Fruit fly (Drosophila melanogaster) whole organism, embryonic: ENCODE data around the gene Sgs5bis.
A peak's percentile ranks its signal among the peaks of the same experiment; 100 is the strongest.

ENCODE experiments used
- Aef1 ChIP-seq: fragments of 200-800 bp; sonication (Bioruptor generic); IDR thresholded peaks from 3 replicates; pipeline ENCODE4 v1.3.6; 2022; ENCODE audit warnings: missing biosample characterization, missing genetic modification characterization
- Asciz ChIP-seq: fragments of 200-800 bp; sonication (Bioruptor generic); optimal IDR thresholded peaks from 2 replicates; lab custom pipeline; 2017; ENCODE audit warnings: missing biosample characterization, mild to moderate bottlenecking, missing genetic modification characterization, missing genetic modification reagents
- CG10209 ChIP-seq: fragments of 200-800 bp; sonication (Bioruptor generic); optimal IDR thresholded peaks from 3 replicates; lab custom pipeline; 2017; ENCODE audit warnings: missing biosample characterization, mild to moderate bottlenecking, missing genetic modification characterization, missing genetic modification reagents
- CG10979 ChIP-seq: fragments of 200-800 bp; sonication (Bioruptor generic); optimal IDR thresholded peaks from 2 replicates; lab custom pipeline; 2018; ENCODE audit warnings: missing biosample characterization, mild to moderate bottlenecking, missing genetic modification characterization, moderate library complexity
- CG11093 ChIP-seq: fragments of 200-800 bp; sonication (Bioruptor generic); IDR thresholded peaks from 3 replicates; pipeline ENCODE4 v1.3.6; 2022; ENCODE audit warnings: missing biosample characterization, missing genetic modification characterization
- CG11456 ChIP-seq: fragments of 200-800 bp; sonication (Bioruptor generic); IDR thresholded peaks from 3 replicates; pipeline ENCODE4 v1.3.6; 2022; ENCODE audit warnings: missing biosample characterization, missing genetic modification characterization
- CG12744 ChIP-seq: fragments of 200-800 bp; sonication (Bioruptor generic); optimal IDR thresholded peaks from 2 replicates; lab custom pipeline; 2016; ENCODE audit warnings: missing biosample characterization, missing genetic modification characterization
- CG12769 ChIP-seq: fragments of 200-800 bp; sonication (Bioruptor generic); optimal IDR thresholded peaks from 2 replicates; lab custom pipeline; 2019; ENCODE audit warnings: missing biosample characterization, mild to moderate bottlenecking, missing genetic modification characterization, moderate library complexity
- CG13296 ChIP-seq: fragments of 200-800 bp; sonication (Bioruptor generic); optimal IDR thresholded peaks from 3 replicates; lab custom pipeline; 2018; ENCODE audit warnings: missing biosample characterization, mild to moderate bottlenecking, missing genetic modification characterization
- CG13424 ChIP-seq: fragments of 200-800 bp; sonication (Bioruptor generic); optimal IDR thresholded peaks from 2 replicates; lab custom pipeline; 2019; ENCODE audit warnings: missing biosample characterization, mild to moderate bottlenecking, missing genetic modification characterization, moderate library complexity
- CG17361 ChIP-seq: fragments of 200-800 bp; sonication (Bioruptor generic); IDR thresholded peaks from 3 replicates; pipeline ENCODE4 v1.3.6; 2022; ENCODE audit warnings: missing biosample characterization, missing genetic modification characterization
- CG1792 ChIP-seq: fragments of 200-800 bp; sonication (Bioruptor generic); optimal IDR thresholded peaks from 2 replicates; lab custom pipeline; 2016; ENCODE audit warnings: missing biosample characterization, missing genetic modification characterization
- CG1832 ChIP-seq: fragments of 200-800 bp; sonication (Bioruptor generic); optimal IDR thresholded peaks from 2 replicates; lab custom pipeline; 2017; ENCODE audit warnings: missing biosample characterization, mild to moderate bottlenecking, missing genetic modification characterization, inconsistent platforms
- CG2678 ChIP-seq: fragments of 200-800 bp; sonication (Bioruptor generic); optimal IDR thresholded peaks from 3 replicates; lab custom pipeline; 2019; ENCODE audit warnings: missing biosample characterization, mild to moderate bottlenecking, missing genetic modification characterization, moderate library complexity
- CG30020 ChIP-seq: fragments of 200-800 bp; optimal IDR thresholded peaks from 2 replicates; lab custom pipeline; 2019; ENCODE audit warnings: missing biosample characterization, mild to moderate bottlenecking, missing genetic modification characterization, moderate library complexity
- CG32532 ChIP-seq: fragments of 200-800 bp; sonication (Bioruptor generic); IDR thresholded peaks from 2 replicates; pipeline ENCODE4 v1.3.6; 2022; ENCODE audit warnings: missing biosample characterization, missing genetic modification characterization
- CG32772 ChIP-seq: fragments of 200-800 bp; sonication (Bioruptor generic); IDR thresholded peaks from 2 replicates; pipeline ENCODE4 v1.3.6; 2022; ENCODE audit warnings: missing biosample characterization, missing genetic modification characterization
- CG3726 ChIP-seq: fragments of 200-800 bp; sonication (Bioruptor generic); IDR thresholded peaks from 3 replicates; pipeline ENCODE4, ENCODE4 v1.3.6; 2022; ENCODE audit warnings: missing biosample characterization, missing genetic modification characterization
- CG4282 ChIP-seq: fragments of 200-800 bp; sonication (Bioruptor generic); optimal IDR thresholded peaks from 2 replicates; lab custom pipeline; 2016; ENCODE audit warnings: missing biosample characterization, missing genetic modification characterization
- CG4424 ChIP-seq: fragments of 200-800 bp; sonication (Bioruptor generic); optimal IDR thresholded peaks from 3 replicates; lab custom pipeline; 2016; ENCODE audit warnings: missing biosample characterization, missing genetic modification characterization
- CG4820 ChIP-seq: fragments of 200-800 bp; sonication (Bioruptor generic); optimal IDR thresholded peaks from 3 replicates; lab custom pipeline; 2016; ENCODE audit warnings: missing biosample characterization, missing genetic modification characterization
- CG5245 ChIP-seq: fragments of 200-800 bp; sonication (Bioruptor generic); optimal IDR thresholded peaks from 3 replicates; lab custom pipeline; 2016; ENCODE audit warnings: missing biosample characterization, missing genetic modification characterization
- CG6689 ChIP-seq: fragments of 200-800 bp; sonication (Bioruptor generic); IDR thresholded peaks from 2 replicates; pipeline ENCODE4 v1.3.6; 2022; ENCODE audit warnings: missing biosample characterization, missing genetic modification characterization
- CG6765 ChIP-seq: fragments of 200-800 bp; sonication (Bioruptor generic); optimal IDR thresholded peaks from 3 replicates; lab custom pipeline; 2017; ENCODE audit warnings: missing biosample characterization, mild to moderate bottlenecking, missing genetic modification characterization
- Dbx ChIP-seq: fragments of 200-800 bp; sonication (Bioruptor generic); IDR thresholded peaks from 3 replicates; pipeline ENCODE4 v1.3.6; 2022; ENCODE audit warnings: missing biosample characterization, missing genetic modification characterization
- Dp ChIP-seq: fragments of 200-800 bp; sonication (Bioruptor generic); optimal IDR thresholded peaks from 2 replicates; lab custom pipeline; 2018; ENCODE audit warnings: missing biosample characterization, mild to moderate bottlenecking, missing genetic modification characterization, moderate library complexity
- HHEX ChIP-seq: fragments of 200-800 bp; sonication (Bioruptor generic); optimal IDR thresholded peaks from 3 replicates; lab custom pipeline; 2017; ENCODE audit warnings: missing biosample characterization, mild to moderate bottlenecking, missing genetic modification characterization, missing genetic modification reagents
- HLHmδ ChIP-seq: fragments of 200-800 bp; sonication (Bioruptor generic); optimal IDR thresholded peaks from 2 replicates; lab custom pipeline; 2018; ENCODE audit warnings: missing biosample characterization, mild to moderate bottlenecking, missing genetic modification characterization, moderate library complexity
- Myb ChIP-seq: fragments of 200-800 bp; sonication (Bioruptor generic); optimal IDR thresholded peaks from 2 replicates; lab custom pipeline; 2016; ENCODE audit warnings: missing biosample characterization, missing genetic modification characterization
- NFAT ChIP-seq: fragments of 200-800 bp; sonication (Bioruptor generic); IDR thresholded peaks from 2 replicates; pipeline ENCODE4 v1.3.6; 2022; ENCODE audit warnings: missing biosample characterization, missing genetic modification characterization
- Ravus ChIP-seq: fragments of 200-800 bp; sonication (Bioruptor generic); IDR thresholded peaks from 2 replicates; pipeline ENCODE4 v1.3.6; 2022; ENCODE audit warnings: missing biosample characterization, missing genetic modification characterization
- Trl ChIP-seq, 3 experiments: fragments of >200 bp in 2 of 3; fragments of 200-800 bp in 1 of 3; sonication (Bioruptor generic) in 1 of 3; optimal IDR thresholded peaks; 2 replicates in 1 of 3; 3 replicates in 2 of 3; lab custom pipeline; 2016 to 2017; ENCODE audit warnings: missing biosample characterization in 1 of 3, missing genetic modification characterization in 1 of 3
- al ChIP-seq: fragments of 200-800 bp; sonication (Bioruptor generic); IDR thresholded peaks from 2 replicates; pipeline ENCODE4 v1.3.6; 2022; ENCODE audit warnings: missing biosample characterization, missing genetic modification characterization
- dpn ChIP-seq, 2 experiments: fragments of 200-800 bp; sonication (Bioruptor generic); optimal IDR thresholded peaks; 3 replicates each; lab custom pipeline; 2016; ENCODE audit warnings: missing biosample characterization in 2 of 2, missing genetic modification characterization in 2 of 2
- fd102C ChIP-seq: fragments of 200-800 bp; sonication (Bioruptor generic); optimal IDR thresholded peaks from 2 replicates; lab custom pipeline; 2018; ENCODE audit warnings: missing biosample characterization, mild to moderate bottlenecking, missing genetic modification characterization, moderate library complexity
- gcm2 ChIP-seq: fragments of 200-800 bp; sonication (Bioruptor generic); optimal IDR thresholded peaks from 2 replicates; lab custom pipeline; 2016; ENCODE audit warnings: missing biosample characterization, missing genetic modification characterization
- ind ChIP-seq: fragments of 200-800 bp; sonication (Bioruptor generic); optimal IDR thresholded peaks from 3 replicates; lab custom pipeline; 2016; ENCODE audit warnings: missing biosample characterization, missing genetic modification characterization
- lbe ChIP-seq: fragments of 200-800 bp; sonication (Bioruptor generic); optimal IDR thresholded peaks from 2 replicates; lab custom pipeline; 2016; ENCODE audit warnings: missing biosample characterization, mild to moderate bottlenecking, missing genetic modification characterization
- lmd ChIP-seq: fragments of 200-800 bp; sonication (Bioruptor generic); IDR thresholded peaks from 2 replicates; pipeline ENCODE4 v1.3.6; 2022; ENCODE audit warnings: missing biosample characterization, missing genetic modification characterization
- nom ChIP-seq: fragments of 200-800 bp; sonication (Bioruptor generic); optimal IDR thresholded peaks from 2 replicates; lab custom pipeline; 2017; ENCODE audit warnings: missing biosample characterization, missing genetic modification characterization, mild to moderate bottlenecking, moderate library complexity, missing genetic modification reagents
- onecut ChIP-seq: fragments of 200-800 bp; sonication (Bioruptor generic); IDR thresholded peaks from 2 replicates; pipeline ENCODE4 v1.3.6; 2022; ENCODE audit warnings: missing biosample characterization, missing genetic modification characterization
- ro ChIP-seq: fragments of 200-800 bp; sonication (Bioruptor generic); IDR thresholded peaks from 2 replicates; pipeline ENCODE4 v1.3.6; 2022; ENCODE audit warnings: missing biosample characterization, missing genetic modification characterization
- row ChIP-seq: fragments of 200-800 bp; sonication (Bioruptor generic); IDR thresholded peaks from 3 replicates; pipeline ENCODE4 v1.3.6; 2022; ENCODE audit warnings: missing biosample characterization, missing genetic modification characterization
- scrt ChIP-seq: fragments of 200-800 bp; sonication (Bioruptor generic); optimal IDR thresholded peaks from 2 replicates; lab custom pipeline; 2018; ENCODE audit warnings: missing biosample characterization, mild to moderate bottlenecking, missing genetic modification characterization, moderate library complexity
- sd ChIP-seq: fragments of 200-800 bp; sonication (Bioruptor generic); optimal IDR thresholded peaks from 3 replicates; lab custom pipeline; 2018; ENCODE audit warnings: missing biosample characterization, mild to moderate bottlenecking, missing genetic modification characterization, moderate library complexity
- trem ChIP-seq: fragments of 200-800 bp; optimal IDR thresholded peaks from 3 replicates; lab custom pipeline; 2019; ENCODE audit warnings: missing biosample characterization, mild to moderate bottlenecking, missing genetic modification characterization, moderate library complexity

The Sgs5bis gene

dm6 chr3R:17566619-17567489 lies 27.3 kb upstream of the Sgs5bis start (continued):
- TF ChIP-seq lbe (no peak), Myb (GFP tag; lab: Kevin White, UChicago) (no peak), CG6765 (GFP tag; lab: Kevin White, UChicago) (no peak), Dp (GFP tag; lab: Kevin White, UChicago) (no peak), CG1832 (peak; percentile 34), nom (GFP tag; lab: Kevin White, UChicago) (no peak), ro (GFP tag; lab: Robert Waterston, UW) (no peak), CG1792 (GFP tag; lab: Kevin White, UChicago) (no peak), Dbx (GFP tag; lab: Robert Waterston, UW) (no peak), HLHmδ (GFP tag; lab: Kevin White, UChicago) (no peak), gcm2 (GFP tag; lab: Kevin White, UChicago) (no peak), CG32532 (no peak), NFAT (no peak), Trl (optimal IDR thresholded peaks at IDR 0.05; lab: Kevin White, UChicago) (peak; percentile 79 to 88), Trl (GFP tag; optimal IDR thresholded peaks at IDR 0.05; lab: Kevin White, UChicago) (no peak), trem (tag; lab: Kevin White, UChicago) (no peak), fd102C (GFP tag; lab: Kevin White, UChicago) (no peak)
- TF ChIP-seq, all 482 proteins: peak for 13

dm6 chr3R:17583658-17584460 lies 10.3 kb upstream of the Sgs5bis start:
- peak; percentile 50 for TF ChIP-seq CG4820 (GFP tag; lab: Kevin White, UChicago)
- peak; percentile 37 for TF ChIP-seq CG10209 (GFP tag; lab: Kevin White, UChicago)
- TF ChIP-seq CG10979 = peak; percentile 80
- TF ChIP-seq CG11456 (GFP tag; lab: Robert Waterston, UW) = no peak
- TF ChIP-seq CG6689 = peak; percentile 49; the same call in 1 of the 2 replicates
- peak; percentile 70 for TF ChIP-seq row (GFP tag; lab: Robert Waterston, UW)
- TF ChIP-seq CG30020 = no peak
- TF ChIP-seq scrt (GFP tag; lab: Kevin White, UChicago) = no peak
- peak; percentile 69 for TF ChIP-seq CG17361 (GFP tag; lab: Robert Waterston, UW)
- peak; percentile 64 for TF ChIP-seq CG13424 (tag; lab: Kevin White, UChicago)
- TF ChIP-seq lmd (GFP tag; lab: Robert Waterston, UW) = peak; percentile 48; the same call in 1 of the 2 replicates
- no peak for TF ChIP-seq CG13296 (GFP tag; lab: Kevin White, UChicago)
- TF ChIP-seq CG3726 (GFP tag; lab: Robert Waterston, UW) = 0 out of 3 replicates have a peak, but pooled peaks have one; percentile 45
- TF ChIP-seq Asciz (GFP tag; lab: Kevin White, UChicago) = peak; percentile 44
- TF ChIP-seq dpn (GFP tag; optimal IDR thresholded peaks at IDR 0.05; lab: Kevin White, UChicago) = peak in 1 of 2 experiments; percentile 20
- TF ChIP-seq HHEX (GFP tag; lab: Kevin White, UChicago) = no peak
- TF ChIP-seq CG4282 = no peak
- peak; percentile 32 for TF ChIP-seq CG4424 (GFP tag; lab: Kevin White, UChicago)
- TF ChIP-seq CG32772 (GFP tag; lab: Robert Waterston, UW) = peak; percentile 47
- TF ChIP-seq CG12744 = no peak
- TF ChIP-seq Aef1 (GFP tag; lab: Robert Waterston, UW) = no peak
- peak; percentile 42; the same call in 1 of the 3 replicates for TF ChIP-seq CG11093 (GFP tag; lab: Robert Waterston, UW)
- TF ChIP-seq al (GFP tag; lab: Robert Waterston, UW) = no peak
- TF ChIP-seq CG2678 (tag; lab: Kevin White, UChicago) = peak; percentile 71
- peak; percentile 25 for TF ChIP-seq CG5245 (GFP tag; lab: Kevin White, UChicago)
- TF ChIP-seq CG12769 = peak; percentile 4
- no peak for TF ChIP-seq Ravus
- TF ChIP-seq Dp (GFP tag; lab: Kevin White, UChicago) = no peak
- peak; percentile 7 for TF ChIP-seq ind
- peak; percentile 18 for TF ChIP-seq sd (tag; lab: Kevin White, UChicago)
- peak; percentile 46; the same call in 1 of the 2 replicates for TF ChIP-seq onecut (GFP tag; lab: Robert Waterston, UW)
